Worm (Caenorhabditis elegans): ENCODE results near the gene F47E1.20.

The F47E1.20 gene

ce11 chrX:9091380-9091779 lies 42.6 kb downstream of the F47E1.20 start (continued):
- TF ChIP-seq ceh-20 (GFP tag; IDR thresholded peaks at IDR 0.05) (peak; percentile 58), arid-1 (GFP tag; conservative IDR thresholded peaks at IDR 0.05) (peak; percentile 82), madf-5 (GFP tag; IDR thresholded peaks at IDR 0.05) (peak; percentile 65 to 95; a peak in 3 of 4 replicates), unc-62 (GFP tag; optimal IDR thresholded peaks at IDR 0.05 in 1 of 2) (peak in 1 of 2 experiments; percentile 98), unc-62 (tag; optimal IDR thresholded peaks at IDR 0.05) (no peak), nhr-6 (tag; optimal IDR thresholded peaks at IDR 0.05) (no peak), Y105C5A.15 (GFP tag; IDR thresholded peaks at IDR 0.05) (peak; percentile 85), dmd-9 (GFP tag; IDR thresholded peaks at IDR 0.05) (no peak)

ce11 chrX:9091873-9092272 lies 43.1 kb downstream of the F47E1.20 start:
- TF ChIP-seq pha-4 (GFP tag; IDR thresholded peaks at IDR 0.05) = no peak
- peak; percentile 67 for TF ChIP-seq pha-4 (tag; optimal IDR thresholded peaks at IDR 0.05)
- no peak for TF ChIP-seq nhr-102 (tag; optimal IDR thresholded peaks at IDR 0.05)

ce11 chrX:9096861-9097260 lies 48.1 kb downstream of the F47E1.20 start:
- TF ChIP-seq php-3 (GFP tag; IDR thresholded peaks at IDR 0.05) = 0 out of 2 replicates have a peak, but pooled peaks have one; percentile 38
- TF ChIP-seq hlh-11 (tag; optimal IDR thresholded peaks at IDR 0.05) = peak; percentile 60
- TF ChIP-seq nhr-11 (tag; optimal IDR thresholded peaks at IDR 0.05) = no peak
- TF ChIP-seq sdz-12 (GFP tag; optimal IDR thresholded peaks at IDR 0.05) = no peak
- no peak for TF ChIP-seq ama-1 (optimal IDR thresholded peaks at IDR 0.05)
- no peak for TF ChIP-seq daf-16 (GFP tag; optimal IDR thresholded peaks at IDR 0.05)
- peak; percentile 80 for TF ChIP-seq daf-16 (tag; optimal IDR thresholded peaks at IDR 0.05)
- TF ChIP-seq nhr-6 (tag; optimal IDR thresholded peaks at IDR 0.05) = peak; percentile 12
- TF ChIP-seq nhr-28 (tag; optimal IDR thresholded peaks at IDR 0.05) = peak; percentile 51
- peak; percentile 85 for TF ChIP-seq pqm-1 (tag; optimal IDR thresholded peaks at IDR 0.05)
- 0 out of 2 replicates have a peak, but pooled peaks have one; percentile 37 for TF ChIP-seq ceh-20 (GFP tag; IDR thresholded peaks at IDR 0.05)
- peak; percentile 10 for TF ChIP-seq mes-2 (tag; optimal IDR thresholded peaks at IDR 0.05; ENCODE audit: poor library complexity, severe bottlenecking)
- peak; percentile 58 for TF ChIP-seq dve-1 (tag; optimal IDR thresholded peaks at IDR 0.05; ENCODE audit: insufficient read depth)
- peak; percentile 56 for TF ChIP-seq dmd-6 (GFP tag; IDR thresholded peaks at IDR 0.05)

- TF ChIP-seq hlh-30 (tag; optimal IDR thresholded peaks at IDR 0.05; ENCODE audit: insufficient read depth) (peak; percentile 56), mep-1 (tag; optimal IDR thresholded peaks at IDR 0.05) (peak; percentile 12), nhr-41 (GFP tag; IDR thresholded peaks at IDR 0.05) (no peak), madf-9 (GFP tag; conservative IDR thresholded peaks at IDR 0.05) (peak; percentile 65; the same call in 1 of the 2 replicates), egl-43 (GFP tag; IDR thresholded peaks at IDR 0.05) (peak; percentile 43; the same call in 1 of the 2 replicates), daf-16 (GFP tag; optimal IDR thresholded peaks at IDR 0.05) (no peak), daf-16 (tag; optimal IDR thresholded peaks at IDR 0.05) (peak; percentile 30), attf-4 (tag; optimal IDR thresholded peaks at IDR 0.05) (no peak), mxl-2 (GFP tag; conservative IDR thresholded peaks at IDR 0.05) (no peak), mxl-3 (GFP tag; optimal IDR thresholded peaks at IDR 0.05) (peak; percentile 17), mes-2 (tag; optimal IDR thresholded peaks at IDR 0.05; ENCODE audit: poor library complexity, severe bottlenecking) (peak; percentile 19), dve-1 (tag; optimal IDR thresholded peaks at IDR 0.05; ENCODE audit: insufficient read depth) (peak; percentile 38), mdl-1 (tag; optimal IDR thresholded peaks at IDR 0.05) (no peak), set-16 (GFP tag; IDR thresholded peaks at IDR 0.05) (peak; percentile 42; the same call in 1 of the 2 replicates), nhr-28 (tag; optimal IDR thresholded peaks at IDR 0.05) (peak; percentile 10), hlh-11 (tag; optimal IDR thresholded peaks at IDR 0.05) (peak; percentile 20)
Measured at ce11 chrX:9102150-9102549, 53.4 kb downstream of the F47E1.20 start.

ce11 chrX:9103048-9103447 lies 54.3 kb downstream of the F47E1.20 start:
- TF ChIP-seq hmg-1.1 (GFP tag; IDR thresholded peaks at IDR 0.05) (no peak), zip-2 (tag; optimal IDR thresholded peaks at IDR 0.05) (no peak), unc-130 (GFP tag; optimal IDR thresholded peaks at IDR 0.05) (no peak), lim-7 (GFP tag; IDR thresholded peaks at IDR 0.05) (no peak), tag-97 (GFP tag; IDR thresholded peaks at IDR 0.05) (no peak), skn-1 (tag; optimal IDR thresholded peaks at IDR 0.05) (no peak), F26F4.8 (GFP tag; conservative IDR thresholded peaks at IDR 0.05) (no peak), ZK337.2 (GFP tag; IDR thresholded peaks at IDR 0.05) (no peak), mes-2 (tag; optimal IDR thresholded peaks at IDR 0.05; ENCODE audit: poor library complexity, severe bottlenecking) (peak; percentile 29), unc-62 (GFP tag; optimal IDR thresholded peaks at IDR 0.05 in 1 of 2) (no peak), unc-62 (tag; optimal IDR thresholded peaks at IDR 0.05) (no peak), daf-16 (GFP tag; optimal IDR thresholded peaks at IDR 0.05) (no peak), daf-16 (tag; optimal IDR thresholded peaks at IDR 0.05) (peak; percentile 49), snpc-1.2 (GFP tag; IDR thresholded peaks at IDR 0.05) (no peak), lin-1 (GFP tag; IDR thresholded peaks at IDR 0.05) (no peak), aly-2 (tag; optimal IDR thresholded peaks at IDR 0.05) (no peak), nhr-41 (GFP tag; IDR thresholded peaks at IDR 0.05) (no peak)
